Fruit fly (Drosophila melanogaster): ENCODE measurements around the gene robl37BC.
A peak's percentile ranks its signal among the peaks of the same experiment; 100 is the strongest.

The robl37BC gene

DNA sequence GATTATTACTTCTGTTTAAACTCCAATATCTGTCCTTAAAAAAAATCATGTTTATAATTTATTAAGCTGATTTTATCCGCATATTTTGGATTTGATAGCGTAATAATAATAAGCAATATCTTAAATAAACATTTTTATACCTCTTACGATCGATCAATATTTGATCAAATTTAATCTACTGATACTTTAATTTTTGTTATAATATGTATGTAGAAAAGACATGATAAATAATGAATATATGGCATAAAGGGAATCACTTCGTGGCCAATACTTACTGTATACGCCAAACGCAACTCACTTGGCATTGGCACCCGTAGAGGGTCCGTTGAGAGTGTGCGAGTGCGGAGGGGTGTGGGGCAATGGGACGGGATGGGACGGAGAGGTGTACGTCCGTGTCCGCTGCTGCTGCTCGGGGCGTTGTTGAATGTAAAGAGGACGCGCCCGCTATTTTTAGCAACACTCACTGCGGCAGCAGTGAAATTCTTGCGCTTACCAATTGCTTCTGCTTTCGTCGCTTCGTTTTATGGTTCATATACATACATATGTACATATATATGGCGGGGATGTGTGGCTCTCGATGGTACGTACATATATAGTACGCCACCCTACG lies 25.5 kb downstream of the robl37BC start (continued):
- TF ChIP-seq zen (tag; optimal IDR thresholded peaks at IDR 0.05), result no peak
- peak; percentile 5 for TF ChIP-seq Dek (tag; optimal IDR thresholded peaks at IDR 0.05)
- TF ChIP-seq Ada2b (GFP tag; IDR thresholded peaks at IDR 0.05), result no peak
- peak; percentile 1 for TF ChIP-seq cad (GFP tag; optimal IDR thresholded peaks at IDR 0.05)
- peak; percentile 48 for TF ChIP-seq Med (GFP tag)
- TF ChIP-seq CrebB (tag; optimal IDR thresholded peaks at IDR 0.05), result no peak
- no peak for TF ChIP-seq Trl (optimal IDR thresholded peaks at IDR 0.05)
- TF ChIP-seq Trl (GFP tag; optimal IDR thresholded peaks at IDR 0.05), result no peak
- TF ChIP-seq CG18262 (tag; optimal IDR thresholded peaks at IDR 0.05), result peak; percentile 18
- TF ChIP-seq CG1832 (GFP tag; optimal IDR thresholded peaks at IDR 0.05), result no peak
- peak; percentile 2 for TF ChIP-seq CG12659 (GFP tag; optimal IDR thresholded peaks at IDR 0.05)
- no peak for TF ChIP-seq CG2202 (tag; optimal IDR thresholded peaks at IDR 0.05)
- no peak for TF ChIP-seq ken (GFP tag; IDR thresholded peaks at IDR 0.05)
- TF ChIP-seq CG7786 (GFP tag; optimal IDR thresholded peaks at IDR 0.05), result no peak
- TF ChIP-seq pan (optimal IDR thresholded peaks at IDR 0.05), result no peak
- TF ChIP-seq pan (GFP tag; optimal IDR thresholded peaks at IDR 0.05 in 1 of 2, IDR thresholded peaks at IDR 0.05 in 1 of 2), result no peak
- no peak for TF ChIP-seq ash1 (GFP tag; optimal IDR thresholded peaks at IDR 0.05)
- no peak for TF ChIP-seq Optix (GFP tag; IDR thresholded peaks at IDR 0.05)
- no peak for TF ChIP-seq CG4360 (GFP tag; IDR thresholded peaks at IDR 0.05)
- TF ChIP-seq CG2678 (tag; optimal IDR thresholded peaks at IDR 0.05), result peak; percentile 58
- TF ChIP-seq sug (tag; optimal IDR thresholded peaks at IDR 0.05), result no peak
- 0 out of 2 replicates have a peak, but pooled peaks have one; percentile 15 for TF ChIP-seq tna (GFP tag; IDR thresholded peaks at IDR 0.05; ENCODE audit: partially characterized antibody)
- peak; percentile 41 for TF ChIP-seq CG30403 (GFP tag; optimal IDR thresholded peaks at IDR 0.05)
- TF ChIP-seq CG9817 (tag; optimal IDR thresholded peaks at IDR 0.05), result no peak
- no peak for TF ChIP-seq Spps (tag; optimal IDR thresholded peaks at IDR 0.05)
- peak; percentile 14 for TF ChIP-seq CG2712 (tag; optimal IDR thresholded peaks at IDR 0.05)
- TF ChIP-seq chn (GFP tag; optimal IDR thresholded peaks at IDR 0.05), result no peak
- TF ChIP-seq CG8924 (tag; optimal IDR thresholded peaks at IDR 0.05), result no peak
- no peak for TF ChIP-seq CG8281 (tag; optimal IDR thresholded peaks at IDR 0.05)
- TF ChIP-seq Ssrp (tag; optimal IDR thresholded peaks at IDR 0.05), result no peak
- no peak for TF ChIP-seq NK7.1 (GFP tag; optimal IDR thresholded peaks at IDR 0.05)
- no peak for TF ChIP-seq CG3995 (GFP tag; optimal IDR thresholded peaks at IDR 0.05)
- TF ChIP-seq Dad (GFP tag; optimal IDR thresholded peaks at IDR 0.05), result no peak
- no peak for TF ChIP-seq CG7372 (GFP tag; IDR thresholded peaks at IDR 0.05)
- peak in 1 of 2 experiments; percentile 22 for TF ChIP-seq Hr51 (GFP tag; optimal IDR thresholded peaks at IDR 0.05)
- TF ChIP-seq CG6854 (GFP tag; optimal IDR thresholded peaks at IDR 0.05), result no peak
- no peak for TF ChIP-seq CG11723 (GFP tag; optimal IDR thresholded peaks at IDR 0.05)
- no peak for TF ChIP-seq pfk (GFP tag; optimal IDR thresholded peaks at IDR 0.05)
- peak; percentile 11 for TF ChIP-seq CG18619 (GFP tag; optimal IDR thresholded peaks at IDR 0.05)
- peak; percentile 15 for TF ChIP-seq CG12391 (tag; optimal IDR thresholded peaks at IDR 0.05)
- TF ChIP-seq HLH4C (GFP tag; IDR thresholded peaks at IDR 0.05; ENCODE audit: partially characterized antibody), result no peak
- TF ChIP-seq D19B (GFP tag; optimal IDR thresholded peaks at IDR 0.05), result no peak
- 0 out of 2 replicates have a peak, but pooled peaks have one; percentile 15 for TF ChIP-seq rib (GFP tag; IDR thresholded peaks at IDR 0.05)
- no peak for TF ChIP-seq sim (GFP tag; IDR thresholded peaks at IDR 0.05)
- no peak for TF ChIP-seq psq (GFP tag; optimal IDR thresholded peaks at IDR 0.05)
- TF ChIP-seq bbx (GFP tag; IDR thresholded peaks at IDR 0.05; ENCODE audit: partially characterized antibody), result 0 out of 2 replicates have a peak, but pooled peaks have one; percentile 14
- peak; percentile 11 for TF ChIP-seq CG13424 (tag; optimal IDR thresholded peaks at IDR 0.05)
- no peak for TF ChIP-seq TFAM (GFP tag; optimal IDR thresholded peaks at IDR 0.05)
- no peak for TF ChIP-seq Max (GFP tag; optimal IDR thresholded peaks at IDR 0.05)
- no peak for TF ChIP-seq D19A (tag; optimal IDR thresholded peaks at IDR 0.05)

Data from whole organism, embryonic.